Worm (Caenorhabditis elegans) whole organism, L4/young adult: ENCODE data around the gene rbm-17.

Experiments
- dao-5 ChIP-seq: sonication (generic microtip); optimal IDR thresholded peaks from 2 replicates; lab custom pipeline; 2016; ENCODE audit warnings: missing genotype, missing genetic modification characterization, moderate library complexity, missing compliant biosample characterization
- him-1 ChIP-seq: sonication (generic microtip); optimal IDR thresholded peaks from 2 replicates; lab custom pipeline; 2016; ENCODE audit warnings: missing genotype, missing genetic modification reagents, missing genetic modification characterization, missing compliant biosample characterization

- TF ChIP-seq him-1: no peak
- TF ChIP-seq dao-5 (tag; lab: Kevin White, UChicago): no peak
These were observed 3.7 kb downstream of the rbm-17 start, which contains the start of gene ZK809.1 for ce11 chrIV:11641802-11642201.
